Fruit fly (Drosophila melanogaster) Kc167 (cell line): ENCODE results near the gene esc.

Experiments used
- Myc ChIP-seq: fragments of >200 bp; optimal IDR thresholded peaks from 2 replicates; lab custom pipeline; 2017; ENCODE audit warnings: missing external identifiers
- Sin3A ChIP-seq: fragments of >200 bp; optimal IDR thresholded peaks from 2 replicates; lab custom pipeline; 2018; ENCODE audit warnings: missing external identifiers
- h ChIP-seq: fragments of >200 bp; optimal IDR thresholded peaks from 3 replicates; lab custom pipeline; 2018; ENCODE audit warnings: missing external identifiers
- insv ChIP-seq: fragments of >200 bp; optimal IDR thresholded peaks from 3 replicates; lab custom pipeline; 2018; ENCODE audit warnings: missing external identifiers
- psq ChIP-seq: fragments of >200 bp; optimal IDR thresholded peaks from 2 replicates; lab custom pipeline; 2017; ENCODE audit warnings: missing external identifiers
- ttk ChIP-seq: sonication (Bioruptor generic); optimal IDR thresholded peaks from 2 replicates; lab custom pipeline; 2017; ENCODE audit warnings: missing external identifiers

Gene esc

DNA sequence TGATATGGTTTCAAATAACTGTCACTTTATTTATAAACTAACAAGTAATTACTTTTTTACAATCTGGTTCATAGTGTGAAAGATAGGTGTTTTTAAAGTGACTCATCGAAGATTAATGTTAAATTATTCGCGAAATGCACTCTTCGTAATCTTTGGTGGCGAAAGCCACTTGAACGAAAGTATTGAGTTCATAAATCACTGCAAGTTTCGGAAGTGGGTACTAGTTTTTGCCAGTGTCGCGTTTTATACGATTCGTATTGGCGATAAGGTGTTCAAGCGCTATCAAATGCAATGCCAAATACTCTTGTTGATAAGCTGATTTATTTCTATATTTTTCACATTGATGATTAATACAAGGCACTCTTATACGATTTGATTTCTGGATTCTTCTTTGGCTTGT lies 12.3 kb upstream of the esc start:
- no peak for TF ChIP-seq Myc (lab: Kevin White, UChicago)

- TF ChIP-seq h (lab: Kevin White, UChicago) (no peak), Sin3A (lab: Kevin White, UChicago) (no peak), ttk (lab: Kevin White, UChicago) (no peak), Myc (lab: Kevin White, UChicago) (no peak), insv (lab: Kevin White, UChicago) (no peak), psq (lab: Kevin White, UChicago) (no peak)
Measured at dm6 chr2L:11840391-11840790, 11.2 kb upstream of the esc start, which contains the start of gene CG31704. TSS of gene CG31704 (plus strand) at chr2L:11840691.

- TF ChIP-seq ttk (lab: Kevin White, UChicago), result no peak
- no peak for TF ChIP-seq insv (lab: Kevin White, UChicago)
- TF ChIP-seq Sin3A (lab: Kevin White, UChicago), result no peak
- no peak for TF ChIP-seq Myc (lab: Kevin White, UChicago)
- TF ChIP-seq psq (lab: Kevin White, UChicago), result no peak
- no peak for TF ChIP-seq h (lab: Kevin White, UChicago)
Measured at dm6 chr2L:11839612-11840011, 10.4 kb upstream of the esc start, which contains the start of gene Sfp33A3. TSS of gene Sfp33A3 (plus strand) at chr2L:11839912.

dm6 chr2L:11837413-11837812 lies 8.2 kb upstream of the esc start, which contains the start of gene Sfp33A2:
TSS of gene Sfp33A2 (plus strand) at chr2L:11837713.
- no peak for TF ChIP-seq Myc (lab: Kevin White, UChicago)
- TF ChIP-seq insv (lab: Kevin White, UChicago), result no peak
- TF ChIP-seq Sin3A (lab: Kevin White, UChicago), result no peak

dm6 chr2L:11836943-11837342 lies 7.7 kb upstream of the esc start, which contains the start of gene Sfp33A4:
TSS of gene Sfp33A4 (plus strand) at chr2L:11837243.
- no peak for TF ChIP-seq h (lab: Kevin White, UChicago)
- no peak for TF ChIP-seq ttk (lab: Kevin White, UChicago)
- TF ChIP-seq Sin3A (lab: Kevin White, UChicago), result no peak
- no peak for TF ChIP-seq psq (lab: Kevin White, UChicago)
- no peak for TF ChIP-seq Myc (lab: Kevin White, UChicago)
- no peak for TF ChIP-seq insv (lab: Kevin White, UChicago)

DNA sequence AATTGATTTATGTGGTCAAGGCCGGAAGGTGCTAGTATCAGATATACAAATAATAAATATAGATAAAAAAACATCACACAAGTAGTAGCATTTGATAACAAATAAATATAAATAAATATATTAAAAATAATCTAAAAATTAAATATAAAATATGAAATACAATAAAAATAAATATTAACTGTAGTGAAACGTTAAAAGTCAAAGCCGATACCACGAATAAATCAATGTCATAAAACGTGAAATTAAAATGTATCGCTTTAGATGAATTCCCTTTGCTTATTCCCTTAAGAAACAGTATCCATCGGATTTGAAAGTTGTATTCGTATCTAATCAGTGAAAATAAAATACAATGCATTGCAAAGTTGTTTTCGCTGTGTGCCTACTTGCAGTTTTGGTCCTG lies 5.1 kb upstream of the esc start, which contains the start of gene CG45012:
Gene CG45012 (plus strand): TSS at position 301 of the 400 bp plus-strand sequence.
- TF ChIP-seq psq (lab: Kevin White, UChicago) (no peak), ttk (lab: Kevin White, UChicago) (no peak), Sin3A (lab: Kevin White, UChicago) (no peak), Myc (lab: Kevin White, UChicago) (no peak)

- no peak for TF ChIP-seq psq (lab: Kevin White, UChicago)
- no peak for TF ChIP-seq Myc (lab: Kevin White, UChicago)
- no peak for TF ChIP-seq insv (lab: Kevin White, UChicago)
- TF ChIP-seq h (lab: Kevin White, UChicago), result no peak
- no peak for TF ChIP-seq Sin3A (lab: Kevin White, UChicago)
- TF ChIP-seq ttk (lab: Kevin White, UChicago), result no peak
Measured at dm6 chr2L:11833786-11834185, 4.6 kb upstream of the esc start, which contains the start of gene CG45011. TSS of gene CG45011 (plus strand) at chr2L:11834086.

dm6 chr2L:11823470-11824162 lies 5.6 kb downstream of the esc start:
- no peak for TF ChIP-seq psq (lab: Kevin White, UChicago)

dm6 chr2L:11816376-11816775 lies 12.8 kb downstream of the esc start:
- TF ChIP-seq insv (lab: Kevin White, UChicago), result no peak
- TF ChIP-seq h (lab: Kevin White, UChicago), result peak; percentile 47

DNA sequence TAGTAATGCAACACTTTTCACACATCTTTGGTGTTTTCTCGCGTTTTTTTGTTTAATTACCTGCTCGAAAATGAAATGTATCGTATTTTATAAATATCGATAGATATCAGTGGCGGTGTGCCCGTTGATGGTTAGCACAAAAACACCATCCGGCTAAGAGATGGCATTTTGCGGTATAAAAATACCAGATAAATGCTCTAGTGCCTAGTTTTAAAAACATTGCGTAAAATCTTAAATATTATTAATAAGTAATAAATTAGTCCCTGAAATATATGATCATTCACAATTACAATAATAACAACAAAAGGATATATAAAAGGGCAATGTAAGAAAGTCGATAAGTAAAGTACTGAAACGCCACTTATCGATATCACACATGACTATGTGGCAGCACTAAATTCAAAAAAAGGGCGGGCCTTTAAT lies 15.5 kb downstream of the esc start, which contains the start of gene CycY:
Gene CycY (minus strand): TSS at position 116 of the 423 bp plus-strand sequence.
- TF ChIP-seq psq (lab: Kevin White, UChicago), result no peak
- no peak for TF ChIP-seq Sin3A (lab: Kevin White, UChicago)

DNA sequence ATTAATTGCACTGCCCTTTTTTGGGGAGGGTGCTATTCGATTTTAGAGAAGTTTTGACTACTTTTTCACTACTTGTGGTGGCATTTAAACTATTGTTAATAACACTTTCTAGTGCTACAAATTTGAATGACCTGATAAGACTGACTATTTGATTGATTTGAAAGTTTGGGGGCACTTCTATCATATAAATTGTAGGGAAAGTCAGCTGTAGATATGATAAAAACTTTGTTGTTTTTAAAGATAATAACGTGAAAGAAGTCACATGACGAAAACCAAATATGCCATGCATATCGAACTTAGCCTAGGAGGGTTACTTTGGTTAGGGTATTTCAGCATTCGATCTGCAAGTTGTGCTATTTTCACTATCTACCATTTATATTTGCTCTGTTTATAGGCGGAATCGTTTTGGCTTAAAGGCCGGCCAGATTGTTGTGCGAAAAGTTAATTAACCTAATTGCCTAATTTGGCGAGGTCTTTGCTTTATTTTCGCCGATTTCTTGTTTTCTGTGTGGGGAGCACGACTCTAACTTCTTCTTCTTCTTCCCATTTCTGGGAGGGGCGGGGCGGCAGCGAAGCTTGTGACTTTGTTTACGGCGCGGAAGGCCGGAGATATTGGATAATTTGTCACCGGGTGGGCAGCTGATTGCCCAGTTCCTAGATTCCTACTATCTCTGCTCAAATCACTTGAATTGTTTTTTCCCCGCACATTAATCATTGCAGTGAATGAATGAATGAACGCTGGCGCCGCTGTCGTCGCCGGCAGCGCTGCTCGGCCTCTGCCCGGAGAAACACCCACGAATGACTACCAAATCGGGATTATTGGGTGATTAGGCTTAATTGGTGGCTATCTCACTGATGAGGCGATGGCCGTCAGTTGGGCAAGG lies 16.2 kb downstream of the esc start:
- TF ChIP-seq Sin3A (lab: Kevin White, UChicago), result no peak
- no peak for TF ChIP-seq insv (lab: Kevin White, UChicago)
- no peak for TF ChIP-seq h (lab: Kevin White, UChicago)
- TF ChIP-seq Myc (lab: Kevin White, UChicago), result no peak
- TF ChIP-seq ttk (lab: Kevin White, UChicago), result no peak
- TF ChIP-seq psq (lab: Kevin White, UChicago), result no peak

DNA sequence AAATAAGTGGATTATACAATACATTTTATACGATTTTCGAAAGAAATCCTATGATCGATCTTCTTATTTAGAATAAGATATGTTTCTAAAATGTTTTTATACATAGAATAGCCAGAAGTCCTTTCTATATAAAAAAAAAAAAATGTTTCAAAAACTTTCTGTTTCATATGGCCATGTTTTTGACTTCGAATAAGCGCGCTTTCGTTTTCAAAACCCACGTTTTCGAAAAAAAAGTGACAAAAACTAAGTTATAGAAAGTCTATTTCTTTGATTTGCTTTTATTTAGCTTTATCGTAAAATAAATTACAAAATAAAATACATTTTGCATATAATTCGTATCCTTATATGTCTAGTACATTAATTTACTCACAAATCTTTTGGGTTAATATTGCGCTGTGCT lies 19.4 kb downstream of the esc start:
- TF ChIP-seq ttk (lab: Kevin White, UChicago) (no peak), insv (lab: Kevin White, UChicago) (no peak), Myc (lab: Kevin White, UChicago) (no peak), psq (lab: Kevin White, UChicago) (no peak), h (lab: Kevin White, UChicago) (no peak), Sin3A (lab: Kevin White, UChicago) (no peak)
